Worm (Caenorhabditis elegans): Measurements from ENCODE around the gene dyrb-1.

DNA sequence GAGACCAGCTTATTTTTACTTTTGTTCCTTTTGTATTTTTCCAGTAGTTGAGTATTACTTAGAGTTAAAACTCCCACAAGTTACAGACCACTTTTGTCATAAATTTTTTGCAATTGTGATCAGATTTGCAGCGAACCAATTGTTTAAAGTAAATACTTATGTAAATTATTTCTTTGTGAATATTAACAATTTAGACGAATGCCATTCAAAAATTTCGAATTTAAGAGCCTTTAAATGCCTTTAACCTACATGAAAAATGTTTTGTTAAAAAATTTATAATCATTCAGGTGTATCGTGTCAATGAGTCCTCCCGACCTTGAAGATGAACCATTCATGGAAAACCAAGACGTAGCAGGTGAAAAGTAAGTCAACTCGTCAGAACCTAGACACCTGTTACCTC, 39.0 kb upstream of the dyrb-1 start, which contains the start of gene W07A12.4:
- TF ChIP-seq F55B11.4 (tag; optimal IDR thresholded peaks at IDR 0.05; ENCODE audit: borderline replicate concordance, insufficient read depth) (no peak), F23B12.7 (tag; optimal IDR thresholded peaks at IDR 0.05; ENCODE audit: insufficient read depth) (no peak), ztf-6 (GFP tag; IDR thresholded peaks at IDR 0.05) (no peak), sea-2 (GFP tag; IDR thresholded peaks at IDR 0.05) (no peak), lir-1 (GFP tag; conservative IDR thresholded peaks at IDR 0.05) (no peak), let-526 (GFP tag; IDR thresholded peaks at IDR 0.05) (no peak), nfya-1 (tag; optimal IDR thresholded peaks at IDR 0.05; ENCODE audit: borderline replicate concordance, insufficient read depth) (no peak), lag-1 (GFP tag; IDR thresholded peaks at IDR 0.05) (no peak), lin-54 (GFP tag; optimal IDR thresholded peaks at IDR 0.05) (no peak), madf-8 (GFP tag; conservative IDR thresholded peaks at IDR 0.05) (no peak)
